Worm (Caenorhabditis elegans): ENCODE data around the gene kvs-2.

DNA sequence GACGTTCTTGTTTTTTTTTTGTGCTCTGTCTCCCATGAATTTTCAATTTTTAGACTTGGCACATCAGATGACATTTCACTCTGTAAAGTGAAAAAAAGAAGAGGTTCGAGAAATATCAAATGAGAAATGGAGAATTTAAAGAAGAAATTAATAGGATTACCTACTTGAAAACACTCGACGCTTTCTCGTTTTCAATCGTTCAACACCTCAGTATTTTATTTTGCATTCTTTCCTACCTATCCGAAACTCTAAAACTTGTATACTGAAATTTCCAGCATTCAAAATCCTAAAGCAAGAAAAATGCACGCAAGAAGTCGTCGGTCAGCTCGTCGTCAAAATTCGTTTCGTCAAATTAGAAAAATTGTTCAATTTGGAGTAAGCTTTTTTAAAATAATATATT is at the start of gene kvs-2:
- no peak for TF ChIP-seq snpc-3.4 (tag; optimal IDR thresholded peaks at IDR 0.05)
- TF ChIP-seq unc-62 (GFP tag; optimal IDR thresholded peaks at IDR 0.05), result no peak
- no peak for TF ChIP-seq tlf-1 (GFP tag; optimal IDR thresholded peaks at IDR 0.05)
- no peak for TF ChIP-seq nfya-1 (tag; optimal IDR thresholded peaks at IDR 0.05; ENCODE audit: borderline replicate concordance, insufficient read depth)
- no peak for TF ChIP-seq ceh-58 (GFP tag; IDR thresholded peaks at IDR 0.05)
- TF ChIP-seq Y67H2A.10 (GFP tag; conservative IDR thresholded peaks at IDR 0.05), result no peak
- TF ChIP-seq attf-3 (GFP tag; conservative IDR thresholded peaks at IDR 0.05), result no peak
- TF ChIP-seq ztf-3 (GFP tag; optimal IDR thresholded peaks at IDR 0.05), result no peak
- TF ChIP-seq athp-1 (tag; optimal IDR thresholded peaks at IDR 0.05), result no peak
- TF ChIP-seq lin-35 (GFP tag; optimal IDR thresholded peaks at IDR 0.05), result no peak
- no peak for TF ChIP-seq snpc-4 (GFP tag; optimal IDR thresholded peaks at IDR 0.05)
- TF ChIP-seq snpc-4 (tag; optimal IDR thresholded peaks at IDR 0.05), result no peak
- no peak for TF ChIP-seq ztf-6 (GFP tag; IDR thresholded peaks at IDR 0.05)
- no peak for TF ChIP-seq attf-5 (GFP tag; optimal IDR thresholded peaks at IDR 0.05)
- TF ChIP-seq ama-1 (optimal IDR thresholded peaks at IDR 0.05), result no peak
- no peak for TF ChIP-seq ama-1 (GFP tag; optimal IDR thresholded peaks at IDR 0.05)
